Fruit fly (Drosophila melanogaster): ENCODE data around the gene CG13937.
A peak's percentile ranks its signal among the peaks of the same experiment; 100 is the strongest.

CG13937 gene

dm6 chr3L:1856467-1857350 lies 26.1 kb downstream of the CG13937 start, which contains the start of gene CG12024 (continued):
- TF ChIP-seq Mes4 (GFP tag; optimal IDR thresholded peaks at IDR 0.05) = peak; percentile 45
- peak; percentile 70 for TF ChIP-seq maf-S (GFP tag; optimal IDR thresholded peaks at IDR 0.05)
- peak; percentile 83 for TF ChIP-seq Chrac-16 (GFP tag; optimal IDR thresholded peaks at IDR 0.05)
- peak; percentile 4 for TF ChIP-seq CG1647 (GFP tag; optimal IDR thresholded peaks at IDR 0.05)
- TF ChIP-seq CG31441 (GFP tag; IDR thresholded peaks at IDR 0.05) = peak; percentile 70
- TF ChIP-seq Dp (GFP tag; optimal IDR thresholded peaks at IDR 0.05) = peak; percentile 91
- no peak for TF ChIP-seq bbx (GFP tag; IDR thresholded peaks at IDR 0.05; ENCODE audit: partially characterized antibody)
- peak; percentile 40 for TF ChIP-seq CG18764 (GFP tag; optimal IDR thresholded peaks at IDR 0.05)
- no peak for TF ChIP-seq rib (GFP tag; IDR thresholded peaks at IDR 0.05)
- peak; percentile 39 for TF ChIP-seq CG3065 (GFP tag; optimal IDR thresholded peaks at IDR 0.05)
- TF ChIP-seq gfzf (GFP tag; optimal IDR thresholded peaks at IDR 0.05) = peak; percentile 86
- TF ChIP-seq so (GFP tag; IDR thresholded peaks at IDR 0.05) = 0 out of 3 replicates have a peak, but pooled peaks have one; percentile 21
- peak; percentile 84 for TF ChIP-seq ind (GFP tag; optimal IDR thresholded peaks at IDR 0.05)
- TF ChIP-seq unpg (GFP tag; optimal IDR thresholded peaks at IDR 0.05) = peak; percentile 62
- TF ChIP-seq exex (tag; optimal IDR thresholded peaks at IDR 0.05) = peak; percentile 55
- TF ChIP-seq Bdp1 (GFP tag; optimal IDR thresholded peaks at IDR 0.05) = peak; percentile 78
- peak; percentile 79 for TF ChIP-seq CG2678 (tag; optimal IDR thresholded peaks at IDR 0.05)
- peak; percentile 87 for TF ChIP-seq CG15514 (GFP tag; optimal IDR thresholded peaks at IDR 0.05)
- TF ChIP-seq CG9727 (GFP tag; optimal IDR thresholded peaks at IDR 0.05) = peak; percentile 58
- peak; percentile 80 for TF ChIP-seq Hey (tag; optimal IDR thresholded peaks at IDR 0.05)
- peak; percentile 43 for TF ChIP-seq CG14441 (GFP tag; IDR thresholded peaks at IDR 0.05)
- TF ChIP-seq CG2889 (GFP tag; IDR thresholded peaks at IDR 0.05) = peak; percentile 47; the same call in 2 of the 3 replicates
- peak; percentile 31; the same call in 1 of the 2 replicates for TF ChIP-seq CG4730 (GFP tag; IDR thresholded peaks at IDR 0.05)
- TF ChIP-seq Atf3 (GFP tag; optimal IDR thresholded peaks at IDR 0.05) = peak; percentile 72
- no peak for TF ChIP-seq Doc2 (GFP tag; IDR thresholded peaks at IDR 0.05)
- TF ChIP-seq CG7928 (GFP tag; optimal IDR thresholded peaks at IDR 0.05) = peak; percentile 49
- no peak for TF ChIP-seq Hr78 (GFP tag; optimal IDR thresholded peaks at IDR 0.05)
- TF ChIP-seq CG6683 (GFP tag; optimal IDR thresholded peaks at IDR 0.05) = peak; percentile 41
- peak; percentile 87 for TF ChIP-seq phol (tag; optimal IDR thresholded peaks at IDR 0.05)
- no peak for TF ChIP-seq prd (optimal IDR thresholded peaks at IDR 0.05)
- peak; percentile 59; the same call in 2 of the 3 replicates for TF ChIP-seq prd (GFP tag; IDR thresholded peaks at IDR 0.05)
- peak; percentile 71 for TF ChIP-seq CG10147 (GFP tag; optimal IDR thresholded peaks at IDR 0.05)
- TF ChIP-seq CTCF (GFP tag; optimal IDR thresholded peaks at IDR 0.05) = peak; percentile 33
- TF ChIP-seq trem (tag; optimal IDR thresholded peaks at IDR 0.05) = peak; percentile 86
- TF ChIP-seq CG8089 (GFP tag; optimal IDR thresholded peaks at IDR 0.05) = peak; percentile 48
- peak; percentile 35 for TF ChIP-seq Camta (GFP tag; optimal IDR thresholded peaks at IDR 0.05)
- TF ChIP-seq al (GFP tag; IDR thresholded peaks at IDR 0.05) = peak; percentile 66
- TF ChIP-seq MTF-1 (GFP tag; optimal IDR thresholded peaks at IDR 0.05; ENCODE audit: borderline replicate concordance) = no peak
- TF ChIP-seq Taf1 (GFP tag; IDR thresholded peaks at IDR 0.05) = peak; percentile 66
- peak; percentile 73 for TF ChIP-seq CG8944 (GFP tag; optimal IDR thresholded peaks at IDR 0.05)
- TF ChIP-seq Jarid2 (GFP tag; optimal IDR thresholded peaks at IDR 0.05) = peak; percentile 33
- TF ChIP-seq gem (tag; optimal IDR thresholded peaks at IDR 0.05) = peak; percentile 80
- no peak for TF ChIP-seq Doc3 (GFP tag; IDR thresholded peaks at IDR 0.05; ENCODE audit: partially characterized antibody)
- no peak for TF ChIP-seq CG15479 (GFP tag; optimal IDR thresholded peaks at IDR 0.05)
- peak; percentile 76 for TF ChIP-seq CG12155 (GFP tag; optimal IDR thresholded peaks at IDR 0.05)
- peak; percentile 74 for TF ChIP-seq CG1602 (GFP tag; optimal IDR thresholded peaks at IDR 0.05)
- no peak for TF ChIP-seq h (optimal IDR thresholded peaks at IDR 0.05)
- TF ChIP-seq CG32772 (GFP tag; IDR thresholded peaks at IDR 0.05) = peak; percentile 41; the same call in 1 of the 2 replicates
- TF ChIP-seq NfI (GFP tag; optimal IDR thresholded peaks at IDR 0.05) = peak; percentile 85

All from whole organism, embryonic.